Worm (Caenorhabditis elegans) whole organism, L3 larva: ENCODE results near the gene sru-44.

Experiments
- R02D3.7 ChIP-seq: fragments of 150-350 bp; optimal IDR thresholded peaks from 2 replicates; lab custom pipeline; 2014; ENCODE audit warnings: missing biosample characterization, missing genetic modification characterization
- ZK546.5 ChIP-seq: sonication (generic microtip); optimal IDR thresholded peaks from 2 replicates; lab custom pipeline; 2017; ENCODE audit warnings: missing biosample characterization, missing genetic modification characterization
- aly-2 ChIP-seq: fragments of 150-350 bp; optimal IDR thresholded peaks from 2 replicates; lab custom pipeline; 2014; ENCODE audit warnings: missing biosample characterization, missing genetic modification characterization
- ama-1 ChIP-seq: fragments of 150-350 bp; optimal IDR thresholded peaks from 2 replicates; lab custom pipeline; 2018
- ceh-82 ChIP-seq: fragments of 150-350 bp; optimal IDR thresholded peaks from 2 replicates; lab custom pipeline; 2014; ENCODE audit warnings: missing biosample characterization, missing genetic modification characterization
- ceh-9 ChIP-seq: sonication (generic microtip); optimal IDR thresholded peaks from 2 replicates; lab custom pipeline; 2018; ENCODE audit warnings: missing biosample characterization, missing genetic modification characterization
- daf-12 ChIP-seq: fragments of 150-350 bp; optimal IDR thresholded peaks from 2 replicates; lab custom pipeline; 2014; ENCODE audit warnings: missing biosample characterization, missing genetic modification reagents, missing genetic modification characterization
- egl-5 ChIP-seq: fragments of 150-350 bp; optimal IDR thresholded peaks from 2 replicates; lab custom pipeline; 2017; ENCODE audit warnings: missing biosample characterization, missing genetic modification reagents, missing genetic modification characterization, inconsistent platforms
- elt-2 ChIP-seq: sonication (generic microtip); optimal IDR thresholded peaks from 2 replicates; lab custom pipeline; 2016; ENCODE audit warnings: missing genetic modification reagents, mild to moderate bottlenecking, missing genetic modification characterization, missing compliant biosample characterization
- elt-3 ChIP-seq, 3 experiments: fragments of 150-350 bp in 1 of 3; sonication (generic microtip) in 2 of 3; optimal IDR thresholded peaks; 2 replicates in 2 of 3; 4 replicates in 1 of 3; lab custom pipeline; 2014 to 2017; ENCODE audit warnings: missing biosample characterization in 3 of 3, missing genetic modification characterization in 3 of 3
- eor-1 ChIP-seq, 2 experiments: fragments of 150-350 bp; optimal IDR thresholded peaks; 2 replicates each; lab custom pipeline; 2014 to 2018; ENCODE audit warnings: missing biosample characterization in 2 of 2, missing genetic modification characterization in 2 of 2
- fkh-10 ChIP-seq: sonication (generic microtip); optimal IDR thresholded peaks from 2 replicates; lab custom pipeline; 2017; ENCODE audit warnings: missing biosample characterization, missing genetic modification reagents, missing genetic modification characterization
- fkh-2 ChIP-seq: fragments of 150-350 bp; optimal IDR thresholded peaks from 2 replicates; lab custom pipeline; 2014; ENCODE audit warnings: missing biosample characterization, missing genetic modification reagents, missing genetic modification characterization
- fos-1 ChIP-seq: fragments of 150-350 bp; optimal IDR thresholded peaks from 2 replicates; lab custom pipeline; 2014; ENCODE audit warnings: missing biosample characterization, missing genetic modification characterization
- hmg-11 ChIP-seq: sonication (generic microtip); optimal IDR thresholded peaks from 2 replicates; lab custom pipeline; 2016; ENCODE audit warnings: missing genetic modification characterization, missing compliant biosample characterization
- jun-1 ChIP-seq: fragments of 150-350 bp; optimal IDR thresholded peaks from 2 replicates; lab custom pipeline; 2014; ENCODE audit warnings: missing biosample characterization, missing genetic modification reagents, missing genetic modification characterization
- lin-15B ChIP-seq: fragments of 150-350 bp; optimal IDR thresholded peaks from 2 replicates; lab custom pipeline; 2014; ENCODE audit warnings: missing biosample characterization, missing genetic modification characterization
- lsy-12 ChIP-seq: sonication (generic microtip); optimal IDR thresholded peaks from 2 replicates; lab custom pipeline; 2016; ENCODE audit warnings: mild to moderate bottlenecking, missing genetic modification characterization, missing compliant biosample characterization
- mdl-1 ChIP-seq: fragments of 150-350 bp; optimal IDR thresholded peaks from 2 replicates; lab custom pipeline; 2014; ENCODE audit warnings: missing biosample characterization, missing genetic modification characterization
- mml-1 ChIP-seq: fragments of 150-350 bp; sonication (generic microtip); optimal IDR thresholded peaks from 3 replicates; lab custom pipeline; 2014; ENCODE audit warnings: missing biosample characterization, missing genetic modification characterization
- nfya-1 ChIP-seq: sonication (generic microtip); optimal IDR thresholded peaks from 2 replicates; lab custom pipeline; 2017; ENCODE audit warnings: missing genetic modification characterization, mild to moderate bottlenecking, missing compliant biosample characterization, antibody characterized with exemption, moderate library complexity; ENCODE audit not compliant: insufficient read depth
- nhr-11 ChIP-seq: fragments of 150-350 bp; optimal IDR thresholded peaks from 2 replicates; lab custom pipeline; 2014; ENCODE audit warnings: missing biosample characterization, missing genetic modification characterization
- nhr-12 ChIP-seq: fragments of 150-350 bp; optimal IDR thresholded peaks from 2 replicates; lab custom pipeline; 2014; ENCODE audit warnings: missing biosample characterization, missing genetic modification characterization
- nhr-23 ChIP-seq: fragments of 150-350 bp; optimal IDR thresholded peaks from 2 replicates; lab custom pipeline; 2014; ENCODE audit warnings: missing biosample characterization, missing genetic modification reagents, missing genetic modification characterization
- nhr-25 ChIP-seq: sonication (generic microtip); optimal IDR thresholded peaks from 2 replicates; lab custom pipeline; 2017; ENCODE audit warnings: missing biosample characterization, missing genetic modification characterization
- nhr-28 ChIP-seq: fragments of 150-350 bp; optimal IDR thresholded peaks from 2 replicates; lab custom pipeline; 2014; ENCODE audit warnings: missing biosample characterization, missing genetic modification characterization
- nhr-43 ChIP-seq: sonication (generic microtip); optimal IDR thresholded peaks from 2 replicates; lab custom pipeline; 2016; ENCODE audit warnings: mild to moderate bottlenecking, missing genetic modification characterization, missing compliant biosample characterization; ENCODE audit not compliant: poor library complexity, severe bottlenecking
- nhr-67 ChIP-seq: fragments of 150-350 bp; optimal IDR thresholded peaks from 2 replicates; lab custom pipeline; 2014; ENCODE audit warnings: missing biosample characterization, missing genetic modification characterization
- nhr-76 ChIP-seq: fragments of 150-350 bp; sonication (generic microtip); optimal IDR thresholded peaks from 5 replicates; lab custom pipeline; 2014; ENCODE audit warnings: missing biosample characterization, missing genetic modification characterization
- nhr-77 ChIP-seq: fragments of 150-350 bp; optimal IDR thresholded peaks from 2 replicates; lab custom pipeline; 2014; ENCODE audit warnings: missing biosample characterization, missing genetic modification characterization
- pha-4 ChIP-seq: fragments of 150-350 bp; optimal IDR thresholded peaks from 2 replicates; lab custom pipeline; 2014; ENCODE audit warnings: missing biosample characterization, missing genetic modification reagents, missing genetic modification characterization
- sea-2 ChIP-seq: fragments of 150-350 bp; sonication (generic microtip); optimal IDR thresholded peaks from 4 replicates; lab custom pipeline; 2014; ENCODE audit warnings: missing biosample characterization, missing genetic modification reagents, missing genetic modification characterization
- snpc-4 ChIP-seq: fragments of 150-350 bp; optimal IDR thresholded peaks from 2 replicates; lab custom pipeline; 2014; ENCODE audit warnings: missing biosample characterization, missing genetic modification characterization
- tbx-2 ChIP-seq: sonication (generic microtip); optimal IDR thresholded peaks from 2 replicates; lab custom pipeline; 2016; ENCODE audit warnings: mild to moderate bottlenecking, missing genetic modification characterization, missing compliant biosample characterization
- unc-39 ChIP-seq: sonication (generic microtip); optimal IDR thresholded peaks from 4 replicates; lab custom pipeline; 2017; ENCODE audit warnings: missing biosample characterization, missing genetic modification characterization
- unc-62 ChIP-seq: fragments of 150-350 bp; sonication (generic microtip); optimal IDR thresholded peaks from 4 replicates; lab custom pipeline; 2014; ENCODE audit warnings: missing biosample characterization, missing genetic modification reagents, missing genetic modification characterization
- zag-1 ChIP-seq: fragments of 150-350 bp; optimal IDR thresholded peaks from 2 replicates; lab custom pipeline; 2014; ENCODE audit warnings: missing biosample characterization, missing genetic modification characterization
- ztf-4 ChIP-seq: fragments of 150-350 bp; optimal IDR thresholded peaks from 2 replicates; lab custom pipeline; 2014; ENCODE audit warnings: missing biosample characterization, missing genetic modification characterization

Gene sru-44

ce11 chrV:16470916-16471315 is 3.2 kb upstream of the sru-44 start, which contains the start of gene srh-138:
Gene srh-138 (minus strand): TSS chrV:16471016.
- TF ChIP-seq R02D3.7, result no peak
- no peak for TF ChIP-seq nfya-1 (tag; lab: Kevin White, UChicago)
- TF ChIP-seq mml-1 (tag; lab: Kevin White, UChicago), result no peak

- TF ChIP-seq nhr-12 (tag; lab: Kevin White, UChicago) (no peak), elt-3 (tag; optimal IDR thresholded peaks at IDR 0.05; lab: Kevin White, UChicago) (no peak), nhr-43 (tag; lab: Kevin White, UChicago) (no peak), daf-12 (tag; lab: Kevin White, UChicago) (no peak), pha-4 (tag; lab: Kevin White, UChicago) (no peak), ZK546.5 (tag; lab: Kevin White, UChicago) (no peak), fos-1 (no peak), egl-5 (tag; lab: Kevin White, UChicago) (no peak), eor-1 (tag; optimal IDR thresholded peaks at IDR 0.05; lab: Kevin White, UChicago) (no peak), nhr-25 (no peak), nhr-28 (tag; lab: Kevin White, UChicago) (no peak), nfya-1 (tag; lab: Kevin White, UChicago) (no peak), fkh-2 (tag; lab: Kevin White, UChicago) (no peak), zag-1 (tag; lab: Kevin White, UChicago) (no peak), nhr-76 (tag; lab: Kevin White, UChicago) (no peak), sea-2 (GFP tag; lab: Kevin White, UChicago) (no peak), lin-15B (no peak), fkh-10 (GFP tag; lab: Kevin White, UChicago) (no peak)
These were observed 6.9 kb downstream of the sru-44 start, which contains the start of gene srh-142 for ce11 chrV:16460866-16461265. Gene srh-142 (minus strand): TSS chrV:16460966.

ce11 chrV:16459377-16459776 is 8.4 kb downstream of the sru-44 start:
- TF ChIP-seq nhr-23 (tag; lab: Kevin White, UChicago) (no peak), lin-15B (no peak), mdl-1 (tag; lab: Kevin White, UChicago) (no peak), zag-1 (tag; lab: Kevin White, UChicago) (no peak), jun-1 (tag; lab: Kevin White, UChicago) (no peak), R02D3.7 (no peak), fkh-2 (tag; lab: Kevin White, UChicago) (no peak), nhr-67 (no peak), daf-12 (tag; lab: Kevin White, UChicago) (no peak), nhr-76 (tag; lab: Kevin White, UChicago) (no peak), fkh-10 (GFP tag; lab: Kevin White, UChicago) (no peak), hmg-11 (tag; lab: Kevin White, UChicago) (no peak), sea-2 (GFP tag; lab: Kevin White, UChicago) (no peak), ztf-4 (no peak), elt-2 (tag; lab: Kevin White, UChicago) (no peak), aly-2 (no peak), lsy-12 (tag; lab: Kevin White, UChicago) (no peak), tbx-2 (no peak), nfya-1 (tag; lab: Kevin White, UChicago) (no peak)

DNA sequence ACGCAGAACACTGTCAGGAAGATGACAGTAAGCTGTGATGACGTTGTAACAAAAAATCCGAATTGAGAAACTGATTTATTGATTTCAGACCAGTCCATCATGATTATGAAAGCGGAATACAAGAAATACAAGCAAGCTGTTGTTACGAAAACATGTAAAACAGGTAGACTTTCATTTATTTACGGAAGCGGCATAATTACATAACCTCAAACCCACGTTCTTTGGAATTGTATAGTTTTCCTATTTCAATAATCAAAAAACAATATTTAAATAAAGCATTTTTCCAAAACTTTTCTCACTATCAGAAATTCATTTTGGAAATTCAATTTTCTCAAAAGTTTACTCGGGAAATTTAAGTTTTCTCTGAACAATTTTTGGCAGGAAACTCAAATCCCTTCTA is 9.0 kb downstream of the sru-44 start, which contains the start of gene str-15:
TSS of gene str-15 (minus strand) at position 101 of the 400 bp plus-strand sequence.
- TF ChIP-seq hmg-11 (tag; lab: Kevin White, UChicago) (no peak), nhr-25 (no peak), unc-39 (no peak), sea-2 (GFP tag; lab: Kevin White, UChicago) (no peak)

DNA sequence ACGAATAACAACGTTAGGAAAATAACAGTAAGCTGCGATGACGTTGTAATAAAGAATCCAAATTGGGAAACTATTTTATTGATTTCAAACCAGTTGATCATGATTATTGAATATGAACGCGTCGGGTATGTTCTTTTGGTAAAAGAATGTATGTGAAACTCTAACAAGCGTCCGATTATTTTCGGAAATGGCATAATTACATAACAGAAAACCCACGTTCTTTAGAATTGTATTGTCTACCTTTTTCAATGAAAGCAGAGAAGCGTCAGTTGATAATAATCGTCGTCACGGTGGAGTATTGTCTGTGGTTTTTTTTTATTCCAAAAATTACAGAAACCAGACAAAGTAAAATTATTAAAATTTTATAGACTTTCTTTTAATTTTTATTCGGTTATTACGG is 12.7 kb downstream of the sru-44 start, which contains the start of gene str-14:
TSS of gene str-14 (minus strand) at position 101 of the 400 bp plus-strand sequence.
- TF ChIP-seq lin-15B, result no peak
- no peak for TF ChIP-seq aly-2
- no peak for TF ChIP-seq daf-12 (tag; lab: Kevin White, UChicago)
- no peak for TF ChIP-seq zag-1 (tag; lab: Kevin White, UChicago)
- TF ChIP-seq nhr-23 (tag; lab: Kevin White, UChicago), result no peak
- no peak for TF ChIP-seq ama-1
- TF ChIP-seq fkh-10 (GFP tag; lab: Kevin White, UChicago), result no peak
- TF ChIP-seq unc-62 (GFP tag; lab: Kevin White, UChicago), result no peak
- TF ChIP-seq snpc-4 (tag; lab: Kevin White, UChicago), result no peak
- TF ChIP-seq nhr-25, result no peak
- TF ChIP-seq tbx-2, result no peak
- no peak for TF ChIP-seq ztf-4
- no peak for TF ChIP-seq ceh-82 (tag; lab: Kevin White, UChicago)
- TF ChIP-seq nhr-77, result no peak
- no peak for TF ChIP-seq pha-4 (tag; lab: Kevin White, UChicago)
- no peak for TF ChIP-seq nhr-11
- TF ChIP-seq nfya-1 (tag; lab: Kevin White, UChicago), result no peak
- TF ChIP-seq ceh-9, result no peak
- TF ChIP-seq elt-2 (tag; lab: Kevin White, UChicago), result no peak
